Worm (Caenorhabditis elegans): ENCODE results near the gene uev-2.

DNA sequence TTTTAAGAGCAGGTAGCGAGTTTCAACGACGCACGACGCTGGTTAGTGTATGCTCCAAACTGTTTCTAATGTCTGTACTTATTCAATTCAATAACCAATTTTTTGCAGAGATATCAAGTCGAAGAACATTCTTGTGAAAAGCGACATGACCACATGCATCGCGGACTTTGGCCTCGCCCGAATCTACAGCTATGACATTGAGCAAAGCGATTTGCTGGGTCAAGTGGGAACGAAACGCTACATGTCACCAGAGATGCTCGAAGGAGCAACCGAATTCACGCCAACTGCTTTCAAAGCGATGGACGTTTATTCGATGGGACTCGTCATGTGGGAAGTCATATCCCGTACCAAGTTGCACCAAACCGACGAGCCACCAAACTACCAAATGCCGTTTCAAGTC, 47.4 kb downstream of the uev-2 start:
- no peak for TF ChIP-seq W03F9.2 (tag; optimal IDR thresholded peaks at IDR 0.05)
- no peak for TF ChIP-seq him-1 (tag; optimal IDR thresholded peaks at IDR 0.05)

Measured in whole organism, L4/young adult.